Worm (Caenorhabditis elegans) whole organism, L4 larva: ENCODE data around the gene Y73F8A.36.

Experiments
- F26F4.8 ChIP-seq: fragments of 200-800 bp; sonication (Bioruptor generic); conservative IDR thresholded peaks from 2 replicates; pipeline ENCODE4 v1.3.6; 2022; ENCODE audit warnings: missing genetic modification characterization, missing compliant biosample characterization
- F37D6.2 ChIP-seq: sonication (generic microtip); optimal IDR thresholded peaks from 2 replicates; lab custom pipeline; 2016; ENCODE audit warnings: mild to moderate bottlenecking, missing genetic modification characterization, missing compliant biosample characterization
- F44E2.7 ChIP-seq: fragments of 200-800 bp; sonication (Bioruptor generic); IDR thresholded peaks from 2 replicates; pipeline ENCODE4 v2.1.2; 2022; ENCODE audit warnings: missing genetic modification characterization, missing compliant biosample characterization
- T20F7.1 ChIP-seq: fragments of 200-800 bp; sonication (Bioruptor generic); optimal IDR thresholded peaks from 2 replicates; lab custom pipeline; 2018; ENCODE audit warnings: mild to moderate bottlenecking, missing genetic modification characterization, missing compliant biosample characterization
- Y5F2A.4 ChIP-seq: fragments of 200-800 bp; sonication (Bioruptor generic); optimal IDR thresholded peaks from 2 replicates; lab custom pipeline; 2018; ENCODE audit warnings: mild to moderate bottlenecking, missing genetic modification characterization, missing compliant biosample characterization
- ZK337.2 ChIP-seq: fragments of 200-800 bp; sonication (Bioruptor generic); IDR thresholded peaks from 2 replicates; pipeline ENCODE4 v1.3.6; 2022; ENCODE audit warnings: missing genetic modification reagents, missing genetic modification characterization, missing compliant biosample characterization
- aha-1 ChIP-seq: fragments of 150-350 bp; peaks from one replicate; lab custom pipeline; 2014; ENCODE audit warnings: missing biosample characterization, missing genetic modification characterization
- ama-1 ChIP-seq: fragments of 150-350 bp; optimal IDR thresholded peaks from 2 replicates; lab custom pipeline; 2014; ENCODE audit warnings: inconsistent platforms, mixed read lengths
- ceh-32 ChIP-seq: sonication (generic microtip); optimal IDR thresholded peaks from 2 replicates; lab custom pipeline; 2016; ENCODE audit warnings: mild to moderate bottlenecking, missing genetic modification characterization, missing compliant biosample characterization; ENCODE audit not compliant: poor library complexity
- ctbp-1 ChIP-seq: fragments of 200-800 bp; sonication (Bioruptor generic); IDR thresholded peaks from 2 replicates; pipeline ENCODE4 v1.3.6; 2022; ENCODE audit warnings: missing genetic modification reagents, missing genetic modification characterization, missing compliant biosample characterization
- daf-16 ChIP-seq, 3 experiments: sonication (generic microtip); optimal IDR thresholded peaks; 2 replicates each; lab custom pipeline; 2016 to 2017; ENCODE audit warnings: missing genetic modification characterization in 3 of 3, missing genetic modification reagents in 3 of 3, mild to moderate bottlenecking in 2 of 3, missing compliant biosample characterization in 2 of 3, missing biosample characterization in 1 of 3, moderate library complexity in 1 of 3
- duxl-1 ChIP-seq: sonication (generic microtip); optimal IDR thresholded peaks from 2 replicates; lab custom pipeline; 2016; ENCODE audit warnings: mild to moderate bottlenecking, missing genetic modification characterization, moderate library complexity, missing compliant biosample characterization; ENCODE audit not compliant: poor library complexity
- fkh-10 ChIP-seq: fragments of 150-350 bp; optimal IDR thresholded peaks from 2 replicates; lab custom pipeline; 2014; ENCODE audit warnings: missing biosample characterization, missing genetic modification reagents, missing genetic modification characterization
- hlh-11 ChIP-seq: fragments of 200-800 bp; sonication (Bioruptor generic); optimal IDR thresholded peaks from 2 replicates; lab custom pipeline; 2018; ENCODE audit warnings: mild to moderate bottlenecking, missing genetic modification characterization, missing compliant biosample characterization
- hlh-30 ChIP-seq: sonication (generic microtip); optimal IDR thresholded peaks from 2 replicates; lab custom pipeline; 2017; ENCODE audit warnings: antibody characterized with exemption, mild to moderate bottlenecking, missing genetic modification characterization, missing compliant biosample characterization; ENCODE audit not compliant: insufficient read depth
- hmg-1.1 ChIP-seq: fragments of 200-800 bp; sonication (Bioruptor generic); IDR thresholded peaks from 2 replicates; pipeline ENCODE4 v1.3.6; 2022; ENCODE audit warnings: missing genetic modification reagents, missing genetic modification characterization, missing compliant biosample characterization
- lim-7 ChIP-seq: fragments of 200-800 bp; sonication (Bioruptor generic); IDR thresholded peaks from 2 replicates; pipeline ENCODE4 v1.3.6; 2022; ENCODE audit warnings: missing genetic modification characterization, missing compliant biosample characterization
- lin-15B ChIP-seq: fragments of 150-350 bp; sonication (generic microtip); optimal IDR thresholded peaks from 3 replicates; lab custom pipeline; 2014; ENCODE audit warnings: missing biosample characterization, missing genetic modification characterization
- mdl-1 ChIP-seq, 2 experiments: fragments of 150-350 bp in 1 of 2; sonication (generic microtip) in 1 of 2; optimal IDR thresholded peaks; 2 replicates each; lab custom pipeline; 2014 to 2017; ENCODE audit warnings: missing biosample characterization in 2 of 2, missing genetic modification characterization in 2 of 2
- nhr-102 ChIP-seq: sonication (generic microtip); optimal IDR thresholded peaks from 2 replicates; lab custom pipeline; 2016; ENCODE audit warnings: mild to moderate bottlenecking, missing genetic modification characterization, moderate library complexity, missing compliant biosample characterization
- nhr-11 ChIP-seq: fragments of 150-350 bp; optimal IDR thresholded peaks from 2 replicates; lab custom pipeline; 2014; ENCODE audit warnings: missing biosample characterization, missing genetic modification characterization
- nhr-25 ChIP-seq: sonication (generic microtip); optimal IDR thresholded peaks from 2 replicates; lab custom pipeline; 2017; ENCODE audit warnings: missing genetic modification characterization, mild to moderate bottlenecking, missing compliant biosample characterization, antibody characterized with exemption, moderate library complexity, borderline replicate concordance; ENCODE audit not compliant: insufficient read depth
- nhr-28 ChIP-seq: fragments of 150-350 bp; optimal IDR thresholded peaks from 2 replicates; lab custom pipeline; 2014; ENCODE audit warnings: missing biosample characterization, missing genetic modification characterization
- nhr-48 ChIP-seq: sonication (generic microtip); optimal IDR thresholded peaks from 2 replicates; lab custom pipeline; 2016; ENCODE audit warnings: mild to moderate bottlenecking, missing genetic modification characterization, missing compliant biosample characterization
- php-3 ChIP-seq: fragments of 200-800 bp; sonication (Bioruptor generic); IDR thresholded peaks from 2 replicates; pipeline ENCODE4 v1.3.6; 2022; ENCODE audit warnings: missing genetic modification reagents, missing genetic modification characterization, missing compliant biosample characterization
- rbr-2 ChIP-seq: sonication (generic microtip); optimal IDR thresholded peaks from 2 replicates; lab custom pipeline; 2016; ENCODE audit warnings: missing genotype, missing genetic modification characterization, missing compliant biosample characterization
- set-16 ChIP-seq: fragments of 200-800 bp; sonication (Bioruptor generic); IDR thresholded peaks from 2 replicates; pipeline ENCODE4 v1.3.6; 2022; ENCODE audit warnings: missing genetic modification reagents, missing genetic modification characterization, missing compliant biosample characterization
- skn-1 ChIP-seq: fragments of 150-350 bp; optimal IDR thresholded peaks from 2 replicates; lab custom pipeline; 2014; ENCODE audit warnings: missing biosample characterization, missing genetic modification characterization
- snpc-1.2 ChIP-seq: fragments of 200-800 bp; sonication (Bioruptor generic); IDR thresholded peaks from 2 replicates; pipeline ENCODE4 v1.3.6; 2022; ENCODE audit warnings: missing genetic modification reagents, missing genetic modification characterization, missing compliant biosample characterization
- spr-3 ChIP-seq: fragments of 200-800 bp; sonication (Bioruptor generic); optimal IDR thresholded peaks from 2 replicates; lab custom pipeline; 2018; ENCODE audit warnings: mild to moderate bottlenecking, missing genetic modification characterization, missing compliant biosample characterization
- unc-62 ChIP-seq, 3 experiments: fragments of 150-350 bp in 1 of 3; sonication (generic microtip); optimal IDR thresholded peaks in 2 of 3; peaks in 1 of 3; 1 replicate in 1 of 3; 2 replicates in 2 of 3; lab custom pipeline; 2014 to 2017; ENCODE audit warnings: missing biosample characterization in 3 of 3, missing genetic modification characterization in 3 of 3, missing genetic modification reagents in 3 of 3, missing genotype in 1 of 3
- zag-1 ChIP-seq: fragments of 150-350 bp; optimal IDR thresholded peaks from 2 replicates; lab custom pipeline; 2014; ENCODE audit warnings: missing biosample characterization, missing genetic modification characterization

Y73F8A.36 gene

DNA sequence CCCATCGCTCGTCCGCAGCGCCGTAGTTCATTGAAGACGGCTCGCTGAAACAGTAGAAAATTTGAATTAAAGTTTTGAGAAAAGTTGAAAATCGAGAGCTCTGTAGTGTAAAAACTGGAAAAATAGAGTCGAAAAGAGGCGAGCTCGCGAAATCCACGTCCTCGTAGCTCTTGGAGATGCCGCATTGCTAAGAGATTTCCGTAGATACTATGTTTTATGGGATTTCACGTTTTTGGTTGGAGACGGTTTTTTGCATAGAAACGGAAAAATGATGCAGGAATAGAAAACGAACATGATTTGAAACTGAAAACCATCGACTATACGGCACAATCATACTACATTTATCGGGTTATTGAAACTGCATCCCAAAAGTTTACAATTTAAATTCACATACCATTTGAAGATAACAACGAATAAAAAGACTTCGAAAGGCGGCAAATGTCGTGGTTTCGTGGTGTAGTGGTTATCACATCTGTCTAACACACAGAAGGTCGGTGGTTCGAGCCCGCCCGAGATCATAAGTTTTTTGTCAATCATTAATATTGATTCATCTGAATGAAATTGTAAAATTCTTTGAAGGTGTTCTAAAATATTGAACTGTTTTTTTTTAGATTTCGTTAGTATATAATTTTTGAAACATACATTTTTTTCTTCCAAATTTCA, 10.7 kb upstream of the Y73F8A.36 start, which contains the start of gene pkd-2 (continued):
- TF ChIP-seq F37D6.2 (tag; lab: Kevin White, UChicago) (no peak), aha-1 (peak; percentile 86)
- TF ChIP-seq, all 104 proteins: peak for 6

DNA sequence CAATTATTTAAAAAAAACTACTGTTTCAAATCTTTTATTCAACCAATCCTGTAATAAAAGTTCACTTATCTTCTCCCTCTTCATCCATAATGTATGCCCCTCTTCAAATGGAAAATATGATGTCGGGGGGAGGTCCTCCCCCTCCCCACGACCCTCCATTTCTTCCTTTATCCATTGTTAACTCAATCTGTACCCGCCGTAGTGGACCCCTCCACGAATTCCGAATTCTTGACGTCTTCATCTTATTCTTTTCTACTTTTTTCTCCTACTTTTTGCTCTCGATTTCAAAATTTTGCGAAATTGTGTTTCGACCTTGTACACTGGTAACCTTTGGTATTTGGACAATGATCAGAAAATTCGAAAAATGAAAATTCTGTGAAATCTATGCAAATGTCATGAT, 9.9 kb upstream of the Y73F8A.36 start, which contains the start of gene lgc-52:
Gene lgc-52 (plus strand): TSS at position 268 of the 400 bp plus-strand sequence.
- no peak for TF ChIP-seq php-3 (GFP tag; lab: Robert Waterston, UW)
- no peak for TF ChIP-seq T20F7.1 (GFP tag; lab: Kevin White, UChicago)
- TF ChIP-seq fkh-10 (GFP tag; lab: Kevin White, UChicago), result peak; percentile 17
- no peak for TF ChIP-seq nhr-102
- TF ChIP-seq, all 104 proteins: peak for 1

DNA sequence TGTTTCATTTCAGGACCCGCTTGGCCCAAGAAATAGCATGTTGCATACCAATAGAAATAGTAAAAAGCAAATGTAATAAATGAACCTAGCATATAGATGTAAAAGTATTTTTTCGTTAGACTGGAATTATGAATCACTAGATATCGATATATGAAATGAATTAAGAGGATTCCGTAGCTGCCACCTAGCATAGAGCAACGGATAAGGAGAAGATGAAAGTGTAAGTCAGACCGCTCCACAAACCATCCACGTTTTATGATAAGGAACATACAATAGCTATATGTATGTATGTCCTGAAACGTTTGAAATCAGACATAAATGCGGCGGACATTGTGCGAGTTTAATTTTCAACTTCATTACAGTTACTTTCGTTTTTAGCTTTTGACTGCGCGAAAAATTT, 5.3 kb downstream of the Y73F8A.36 start:
- TF ChIP-seq nhr-102 (no peak), unc-62 (GFP tag; optimal IDR thresholded peaks at IDR 0.05 in 1 of 2; lab: Kevin White, UChicago) (peak in 1 of 2 experiments; percentile 94), unc-62 (tag; optimal IDR thresholded peaks at IDR 0.05; lab: Kevin White, UChicago) (no peak), hmg-1.1 (GFP tag; lab: Robert Waterston, UW) (no peak)

DNA sequence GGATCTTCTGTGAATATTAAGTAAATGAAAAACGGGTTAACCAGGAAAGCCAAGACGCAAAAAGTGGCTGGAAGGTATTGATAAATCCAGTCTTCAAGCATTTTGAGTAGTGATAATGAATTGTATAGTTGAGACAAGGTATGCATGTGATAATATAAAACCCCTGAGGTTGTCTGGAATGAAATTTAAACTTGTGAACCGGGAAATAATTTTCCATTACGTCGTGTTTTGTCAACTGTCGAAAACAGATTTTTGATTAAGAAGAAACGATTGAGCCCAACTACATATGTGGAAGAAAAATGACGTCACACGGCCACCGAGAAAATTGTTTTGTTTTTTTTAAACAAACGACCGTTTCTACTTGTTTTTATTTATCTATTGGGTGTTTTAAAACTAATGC, 6.4 kb downstream of the Y73F8A.36 start, which contains the start of gene srj-42:
Gene srj-42 (minus strand): TSS at position 101 of the 400 bp plus-strand sequence.
- no peak for TF ChIP-seq hlh-11 (tag; lab: Kevin White, UChicago)
- TF ChIP-seq snpc-1.2 (GFP tag; lab: Robert Waterston, UW), result no peak
- TF ChIP-seq zag-1, result no peak
- no peak for TF ChIP-seq nhr-25 (tag; lab: Kevin White, UChicago)
- TF ChIP-seq F37D6.2 (tag; lab: Kevin White, UChicago), result no peak
- TF ChIP-seq nhr-48 (tag; lab: Kevin White, UChicago), result no peak
- TF ChIP-seq, all 104 proteins: peak for 0

DNA sequence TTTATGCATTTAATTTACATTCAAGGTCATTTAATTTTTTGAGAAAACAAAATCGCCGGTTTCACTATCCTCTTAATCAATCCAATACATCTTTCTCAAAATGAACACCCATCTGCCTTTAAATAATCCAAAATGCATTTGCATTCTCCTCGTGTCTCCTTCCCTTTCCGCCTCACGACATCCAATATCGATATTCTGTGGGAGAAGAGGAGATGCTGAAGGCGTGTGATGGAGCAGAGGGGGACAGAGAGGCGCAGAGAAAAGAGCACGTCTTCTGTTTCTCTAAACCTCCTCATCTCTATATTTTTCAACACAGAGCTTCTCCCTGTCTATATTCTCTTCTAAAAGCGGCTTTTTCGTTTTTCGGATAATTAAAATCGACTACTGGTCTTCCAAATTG, 13.8 kb downstream of the Y73F8A.36 start, which contains the start of gene Y73F8A.5:
Gene Y73F8A.5 (plus strand): TSS at position 321 of the 400 bp plus-strand sequence.
- TF ChIP-seq lin-15B (tag; lab: Kevin White, UChicago), result no peak
- peak; percentile 6 for TF ChIP-seq rbr-2 (tag; lab: Kevin White, UChicago)
- no peak for TF ChIP-seq skn-1 (tag; lab: Kevin White, UChicago)
- TF ChIP-seq hlh-30 (tag; lab: Kevin White, UChicago), result peak; percentile 67
- peak; percentile 32 for TF ChIP-seq fkh-10 (GFP tag; lab: Kevin White, UChicago)
- no peak for TF ChIP-seq ZK337.2 (GFP tag; lab: Robert Waterston, UW)
- peak in 1 of 2 experiments; percentile 49 for TF ChIP-seq mdl-1 (tag; optimal IDR thresholded peaks at IDR 0.05; lab: Kevin White, UChicago)
- TF ChIP-seq, all 104 proteins: peak for 4

DNA sequence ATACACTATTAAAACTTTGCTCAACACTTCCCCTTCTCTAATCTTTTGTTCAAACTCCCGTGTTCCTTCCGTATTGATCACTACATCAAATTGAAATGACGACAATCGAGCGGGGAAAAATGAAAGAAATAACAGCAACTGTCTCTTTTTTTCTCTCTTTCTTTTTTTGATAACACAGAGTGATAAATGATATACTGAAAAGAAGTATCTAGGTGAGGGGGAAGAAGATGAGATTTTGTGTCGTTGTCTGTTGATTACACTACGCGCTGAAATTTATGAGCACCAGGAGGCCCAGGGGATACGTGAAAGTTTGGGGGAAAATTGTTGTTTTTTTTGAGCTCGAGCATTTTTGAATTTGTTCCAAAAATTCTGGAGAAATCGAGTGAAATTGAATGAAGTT, 28.3 kb downstream of the Y73F8A.36 start:
- TF ChIP-seq daf-16 (GFP tag; optimal IDR thresholded peaks at IDR 0.05; lab: Kevin White, UChicago), result peak in 1 of 2 experiments; percentile 80
- TF ChIP-seq daf-16 (tag; optimal IDR thresholded peaks at IDR 0.05; lab: Kevin White, UChicago), result no peak
- peak in 1 of 2 experiments; percentile 93 for TF ChIP-seq unc-62 (GFP tag; optimal IDR thresholded peaks at IDR 0.05 in 1 of 2; lab: Kevin White, UChicago)
- TF ChIP-seq unc-62 (tag; optimal IDR thresholded peaks at IDR 0.05; lab: Kevin White, UChicago), result no peak
- TF ChIP-seq nhr-28 (tag; lab: Kevin White, UChicago), result peak; percentile 5
- TF ChIP-seq duxl-1 (tag; lab: Kevin White, UChicago), result no peak
- TF ChIP-seq nhr-11 (tag; lab: Kevin White, UChicago), result peak; percentile 40

DNA sequence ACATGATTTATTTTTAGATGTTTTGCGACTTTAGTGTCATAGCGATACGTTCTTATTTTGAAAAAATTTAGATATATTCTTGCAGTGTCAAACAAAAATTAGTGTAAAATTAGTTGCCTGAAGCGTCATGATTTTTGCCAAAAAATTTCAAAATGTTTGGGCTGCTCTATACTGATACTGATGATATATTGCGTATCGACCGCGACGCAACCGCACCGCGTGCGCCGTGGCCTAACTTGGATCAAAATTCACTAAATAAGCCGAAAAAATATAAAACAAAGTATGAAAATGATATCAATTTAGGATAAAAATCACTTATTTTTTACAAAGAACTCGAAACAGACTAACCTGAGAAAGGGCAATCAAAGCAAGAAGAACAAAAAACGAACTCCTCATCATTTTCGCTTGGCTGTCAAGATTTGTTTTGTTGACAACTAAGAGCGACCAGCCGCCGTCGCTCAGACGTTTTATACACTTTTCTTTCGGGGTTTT, 29.7 kb downstream of the Y73F8A.36 start, which contains the start of gene ccg-1:
Gene ccg-1 (minus strand): TSS at position 442 of the 492 bp plus-strand sequence.
- no peak for TF ChIP-seq set-16 (GFP tag; lab: Robert Waterston, UW)
- TF ChIP-seq spr-3, result no peak
- peak; percentile 59; the same call in 1 of the 2 replicates for TF ChIP-seq snpc-1.2 (GFP tag; lab: Robert Waterston, UW)
- TF ChIP-seq ama-1, result peak; percentile 43
- no peak for TF ChIP-seq Y5F2A.4
- TF ChIP-seq F37D6.2 (tag; lab: Kevin White, UChicago), result no peak
- TF ChIP-seq lim-7 (GFP tag; lab: Robert Waterston, UW), result no peak
- no peak for TF ChIP-seq ctbp-1 (GFP tag; lab: Robert Waterston, UW)
- TF ChIP-seq ceh-32 (tag; lab: Kevin White, UChicago), result no peak
- TF ChIP-seq nhr-25 (tag; lab: Kevin White, UChicago), result no peak
- TF ChIP-seq F26F4.8 (GFP tag; lab: Robert Waterston, UW), result no peak
- no peak for TF ChIP-seq php-3 (GFP tag; lab: Robert Waterston, UW)
- no peak for TF ChIP-seq F44E2.7 (GFP tag; lab: Robert Waterston, UW)
- peak in 1 of 2 experiments; percentile 18 for TF ChIP-seq daf-16 (GFP tag; optimal IDR thresholded peaks at IDR 0.05; lab: Kevin White, UChicago)
- no peak for TF ChIP-seq daf-16 (tag; optimal IDR thresholded peaks at IDR 0.05; lab: Kevin White, UChicago)
